Worm (Caenorhabditis elegans) whole organism, L4 larva: ENCODE results near the gene nas-31.

Experiments
- F10B5.3 ChIP-seq: sonication (generic microtip); optimal IDR thresholded peaks from 2 replicates; lab custom pipeline; 2016; ENCODE audit warnings: mild to moderate bottlenecking, missing genetic modification characterization, missing compliant biosample characterization
- T26A8.4 ChIP-seq: fragments of 200-800 bp; sonication (Bioruptor generic); IDR thresholded peaks from 2 replicates; pipeline ENCODE4 v1.3.6; 2022; ENCODE audit warnings: missing genetic modification characterization, missing compliant biosample characterization
- Y48G9A.11 ChIP-seq: fragments of 200-800 bp; sonication (Bioruptor generic); IDR thresholded peaks from 2 replicates; pipeline ENCODE4 v1.3.6; 2022; ENCODE audit warnings: missing genetic modification reagents, missing genetic modification characterization, missing compliant biosample characterization
- Y5F2A.4 ChIP-seq: fragments of 200-800 bp; sonication (Bioruptor generic); optimal IDR thresholded peaks from 2 replicates; lab custom pipeline; 2018; ENCODE audit warnings: mild to moderate bottlenecking, missing genetic modification characterization, missing compliant biosample characterization
- Y75B8A.6 ChIP-seq: fragments of 200-800 bp; sonication (Bioruptor generic); IDR thresholded peaks from 2 replicates; pipeline ENCODE4 v1.3.6; 2022; ENCODE audit warnings: missing genetic modification reagents, missing genetic modification characterization, missing compliant biosample characterization
- aha-1 ChIP-seq: fragments of 150-350 bp; peaks from one replicate; lab custom pipeline; 2014; ENCODE audit warnings: missing biosample characterization, missing genetic modification characterization
- ama-1 ChIP-seq: fragments of 150-350 bp; optimal IDR thresholded peaks from 2 replicates; lab custom pipeline; 2014; ENCODE audit warnings: inconsistent platforms, mixed read lengths
- ceh-20 ChIP-seq: fragments of 200-800 bp; sonication (Bioruptor generic); IDR thresholded peaks from 2 replicates; pipeline ENCODE4 v1.3.6; 2022; ENCODE audit warnings: missing genetic modification reagents, missing genetic modification characterization, missing compliant biosample characterization
- ceh-82 ChIP-seq: sonication (generic microtip); optimal IDR thresholded peaks from 2 replicates; lab custom pipeline; 2017; ENCODE audit warnings: missing biosample characterization, missing genetic modification characterization
- ces-1 ChIP-seq: fragments of 150-350 bp; sonication (generic microtip); optimal IDR thresholded peaks from 4 replicates; lab custom pipeline; 2014; ENCODE audit warnings: missing biosample characterization, missing genetic modification reagents, missing genetic modification characterization
- daf-16 ChIP-seq, 3 experiments: sonication (generic microtip); optimal IDR thresholded peaks; 2 replicates each; lab custom pipeline; 2016 to 2017; ENCODE audit warnings: missing genetic modification characterization in 3 of 3, missing genetic modification reagents in 3 of 3, mild to moderate bottlenecking in 2 of 3, missing compliant biosample characterization in 2 of 3, missing biosample characterization in 1 of 3, moderate library complexity in 1 of 3
- dmd-8 ChIP-seq: fragments of 200-800 bp; sonication (Bioruptor generic); IDR thresholded peaks from 2 replicates; pipeline ENCODE4 v1.3.6; 2022; ENCODE audit warnings: missing genetic modification characterization, missing compliant biosample characterization
- dmd-9 ChIP-seq: fragments of 200-800 bp; sonication (Bioruptor generic); IDR thresholded peaks from 2 replicates; pipeline ENCODE4 v1.3.6; 2022; ENCODE audit warnings: missing genetic modification reagents, missing genetic modification characterization, missing compliant biosample characterization
- egl-43 ChIP-seq: fragments of 200-800 bp; sonication (Bioruptor generic); IDR thresholded peaks from 2 replicates; pipeline ENCODE4 v1.3.6; 2022; ENCODE audit warnings: missing genetic modification reagents, missing genetic modification characterization, missing compliant biosample characterization
- fkh-10 ChIP-seq: fragments of 150-350 bp; optimal IDR thresholded peaks from 2 replicates; lab custom pipeline; 2014; ENCODE audit warnings: missing biosample characterization, missing genetic modification reagents, missing genetic modification characterization
- fos-1 ChIP-seq: fragments of 150-350 bp; optimal IDR thresholded peaks from 2 replicates; lab custom pipeline; 2014; ENCODE audit warnings: missing biosample characterization, missing genetic modification characterization
- hif-1 ChIP-seq, 2 experiments: sonication (generic microtip); optimal IDR thresholded peaks; 2 replicates each; lab custom pipeline; 2016 to 2017; ENCODE audit warnings: missing compliant biosample characterization in 2 of 2, missing genetic modification characterization in 2 of 2, missing genetic modification reagents in 2 of 2, missing genotype in 2 of 2, mild to moderate bottlenecking in 1 of 2
- hlh-11 ChIP-seq: fragments of 200-800 bp; sonication (Bioruptor generic); optimal IDR thresholded peaks from 2 replicates; lab custom pipeline; 2018; ENCODE audit warnings: mild to moderate bottlenecking, missing genetic modification characterization, missing compliant biosample characterization
- jun-1 ChIP-seq: fragments of 150-350 bp; optimal IDR thresholded peaks from 2 replicates; lab custom pipeline; 2014; ENCODE audit warnings: missing biosample characterization, missing genetic modification reagents, missing genetic modification characterization
- lin-13 ChIP-seq: fragments of 150-350 bp; optimal IDR thresholded peaks from 2 replicates; lab custom pipeline; 2014; ENCODE audit warnings: missing biosample characterization, missing genetic modification reagents, missing genetic modification characterization
- lin-38 ChIP-seq: fragments of 200-800 bp; sonication (Bioruptor generic); IDR thresholded peaks from 2 replicates; pipeline ENCODE4 v1.3.6; 2022; ENCODE audit warnings: missing genetic modification reagents, missing genetic modification characterization, missing compliant biosample characterization
- lsy-2 ChIP-seq, 2 experiments: fragments of 150-350 bp in 1 of 2; sonication (generic microtip) in 1 of 2; optimal IDR thresholded peaks; 2 replicates each; lab custom pipeline; 2014 to 2017; ENCODE audit warnings: missing biosample characterization in 2 of 2, missing genetic modification characterization in 2 of 2
- mdl-1 ChIP-seq, 2 experiments: fragments of 150-350 bp in 1 of 2; sonication (generic microtip) in 1 of 2; optimal IDR thresholded peaks; 2 replicates each; lab custom pipeline; 2014 to 2017; ENCODE audit warnings: missing biosample characterization in 2 of 2, missing genetic modification characterization in 2 of 2
- mes-2 ChIP-seq: sonication (generic microtip); optimal IDR thresholded peaks from 2 replicates; lab custom pipeline; 2016; ENCODE audit warnings: missing genotype, mild to moderate bottlenecking, missing genetic modification characterization, missing compliant biosample characterization; ENCODE audit not compliant: poor library complexity, severe bottlenecking
- nhr-11 ChIP-seq: fragments of 150-350 bp; optimal IDR thresholded peaks from 2 replicates; lab custom pipeline; 2014; ENCODE audit warnings: missing biosample characterization, missing genetic modification characterization
- nhr-237 ChIP-seq: sonication (generic microtip); optimal IDR thresholded peaks from 2 replicates; lab custom pipeline; 2017; ENCODE audit warnings: missing biosample characterization, missing genetic modification characterization
- nhr-41 ChIP-seq: fragments of 200-800 bp; sonication (Bioruptor generic); IDR thresholded peaks from 2 replicates; pipeline ENCODE4 v1.3.6; 2022; ENCODE audit warnings: missing genetic modification reagents, missing genetic modification characterization, missing compliant biosample characterization
- nhr-6 ChIP-seq: fragments of 150-350 bp; optimal IDR thresholded peaks from 2 replicates; lab custom pipeline; 2014; ENCODE audit warnings: missing biosample characterization, missing genetic modification characterization
- pha-4 ChIP-seq, 2 experiments: fragments of 150-350 bp in 1 of 2; fragments of 200-800 bp in 1 of 2; sonication (Bioruptor generic) in 1 of 2; IDR thresholded peaks in 1 of 2; optimal IDR thresholded peaks in 1 of 2; 2 replicates each; pipeline versions ENCODE4 v1.3.6 to Lab custom; 2014 to 2022; ENCODE audit warnings: missing genetic modification characterization in 2 of 2, missing genetic modification reagents in 2 of 2, missing biosample characterization in 1 of 2, missing compliant biosample characterization in 1 of 2
- php-3 ChIP-seq: fragments of 200-800 bp; sonication (Bioruptor generic); IDR thresholded peaks from 2 replicates; pipeline ENCODE4 v1.3.6; 2022; ENCODE audit warnings: missing genetic modification reagents, missing genetic modification characterization, missing compliant biosample characterization
- pqm-1 ChIP-seq: sonication (generic microtip); optimal IDR thresholded peaks from 2 replicates; lab custom pipeline; 2017; ENCODE audit warnings: missing biosample characterization, missing genetic modification characterization
- rbr-2 ChIP-seq: sonication (generic microtip); optimal IDR thresholded peaks from 2 replicates; lab custom pipeline; 2016; ENCODE audit warnings: missing genotype, missing genetic modification characterization, missing compliant biosample characterization
- saeg-2 ChIP-seq: fragments of 200-800 bp; sonication (Bioruptor generic); IDR thresholded peaks from 2 replicates; pipeline ENCODE4 v1.3.6; 2022; ENCODE audit warnings: missing genetic modification reagents, missing genetic modification characterization, missing compliant biosample characterization
- sdz-12 ChIP-seq: fragments of 200-800 bp; sonication (Bioruptor generic); optimal IDR thresholded peaks from 2 replicates; lab custom pipeline; 2018; ENCODE audit warnings: mild to moderate bottlenecking, missing genetic modification characterization, missing compliant biosample characterization
- set-16 ChIP-seq: fragments of 200-800 bp; sonication (Bioruptor generic); IDR thresholded peaks from 2 replicates; pipeline ENCODE4 v1.3.6; 2022; ENCODE audit warnings: missing genetic modification reagents, missing genetic modification characterization, missing compliant biosample characterization
- snpc-1.2 ChIP-seq: fragments of 200-800 bp; sonication (Bioruptor generic); IDR thresholded peaks from 2 replicates; pipeline ENCODE4 v1.3.6; 2022; ENCODE audit warnings: missing genetic modification reagents, missing genetic modification characterization, missing compliant biosample characterization
- unc-39 ChIP-seq: sonication (generic microtip); optimal IDR thresholded peaks from 2 replicates; lab custom pipeline; 2017; ENCODE audit warnings: missing biosample characterization, missing genetic modification characterization
- unc-62 ChIP-seq, 3 experiments: fragments of 150-350 bp in 1 of 3; sonication (generic microtip); optimal IDR thresholded peaks in 2 of 3; peaks in 1 of 3; 1 replicate in 1 of 3; 2 replicates in 2 of 3; lab custom pipeline; 2014 to 2017; ENCODE audit warnings: missing biosample characterization in 3 of 3, missing genetic modification characterization in 3 of 3, missing genetic modification reagents in 3 of 3, missing genotype in 1 of 3
- vab-7 ChIP-seq: fragments of 200-800 bp; sonication (Bioruptor generic); IDR thresholded peaks from 2 replicates; pipeline ENCODE4 v1.3.6; 2022; ENCODE audit warnings: missing genetic modification reagents, missing genetic modification characterization, missing compliant biosample characterization
- zfp-2 ChIP-seq: sonication (generic microtip); optimal IDR thresholded peaks from 2 replicates; lab custom pipeline; 2016; ENCODE audit warnings: mild to moderate bottlenecking, missing genetic modification characterization, missing compliant biosample characterization
- zip-2 ChIP-seq: fragments of 150-350 bp; optimal IDR thresholded peaks from 2 replicates; lab custom pipeline; 2014; ENCODE audit warnings: missing biosample characterization, missing genetic modification characterization

The nas-31 gene

ce11 chrV:10947930-10948329 is 26.3 kb upstream of the nas-31 start, which contains the start of gene F17C11.2:
TSS of gene F17C11.2 (plus strand) at chrV:10948230.
- no peak for TF ChIP-seq T26A8.4 (GFP tag; lab: Robert Waterston, UW)
- TF ChIP-seq nhr-237 (tag; lab: Kevin White, UChicago): no peak
- TF ChIP-seq aha-1 (tag; lab: Kevin White, UChicago): peak; percentile 38
- TF ChIP-seq set-16: no peak
- no peak for TF ChIP-seq unc-39
- no peak for TF ChIP-seq ceh-20 (GFP tag; lab: Robert Waterston, UW)

DNA sequence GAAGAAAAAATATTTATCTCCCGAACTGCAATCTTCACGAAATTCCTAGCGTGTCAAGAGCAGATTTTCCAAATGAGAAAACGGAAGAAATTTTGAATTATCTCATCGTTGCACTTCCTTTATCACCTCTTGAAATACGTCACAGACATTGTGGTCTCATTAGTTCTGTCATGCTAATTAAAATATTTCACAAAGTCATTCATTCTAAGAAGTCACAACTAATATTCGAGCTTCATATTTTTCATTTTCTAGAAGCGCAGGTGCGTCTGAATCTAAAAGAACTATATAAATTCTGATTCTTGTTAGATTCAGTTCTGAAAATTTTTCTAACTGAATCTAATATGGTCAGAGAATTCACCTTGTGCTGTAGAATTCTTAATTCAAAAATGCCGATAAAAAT is 25.6 kb upstream of the nas-31 start:
- TF ChIP-seq zfp-2 (tag; lab: Kevin White, UChicago): no peak
- no peak for TF ChIP-seq saeg-2 (GFP tag; lab: Robert Waterston, UW)
- TF ChIP-seq sdz-12 (GFP tag; lab: Kevin White, UChicago): no peak
- no peak for TF ChIP-seq unc-39

ce11 chrV:10944903-10945302 is 23.3 kb upstream of the nas-31 start:
- no peak for TF ChIP-seq nhr-6 (tag; lab: Kevin White, UChicago)
- no peak for TF ChIP-seq fos-1
- peak; percentile 70 for TF ChIP-seq fkh-10 (GFP tag; lab: Kevin White, UChicago)
- no peak for TF ChIP-seq dmd-8
- peak; percentile 32 for TF ChIP-seq ces-1 (GFP tag; lab: Kevin White, UChicago)
- TF ChIP-seq lsy-2 (tag; optimal IDR thresholded peaks at IDR 0.05; lab: Kevin White, UChicago): peak in 1 of 2 experiments; percentile 9
- TF ChIP-seq php-3: no peak
- TF ChIP-seq, all 104 proteins: peak for 3

- no peak for TF ChIP-seq mdl-1 (tag; optimal IDR thresholded peaks at IDR 0.05; lab: Kevin White, UChicago)
- no peak for TF ChIP-seq daf-16 (GFP tag; optimal IDR thresholded peaks at IDR 0.05; lab: Kevin White, UChicago)
- TF ChIP-seq daf-16 (tag; optimal IDR thresholded peaks at IDR 0.05; lab: Kevin White, UChicago): no peak
- TF ChIP-seq Y75B8A.6: 0 out of 2 replicates have a peak, but pooled peaks have one; percentile 18
- TF ChIP-seq Y48G9A.11 (GFP tag; lab: Robert Waterston, UW): no peak
- TF ChIP-seq unc-62 (GFP tag; optimal IDR thresholded peaks at IDR 0.05 in 1 of 2; lab: Kevin White, UChicago): no peak
- no peak for TF ChIP-seq unc-62 (tag; optimal IDR thresholded peaks at IDR 0.05; lab: Kevin White, UChicago)
- TF ChIP-seq jun-1 (tag; lab: Kevin White, UChicago): no peak
- TF ChIP-seq zip-2 (tag; lab: Kevin White, UChicago): no peak
Measured at ce11 chrV:10942161-10942560, 20.5 kb upstream of the nas-31 start, which contains the start of gene zip-9. TSS of gene zip-9 (plus strand) at chrV:10942461.

DNA sequence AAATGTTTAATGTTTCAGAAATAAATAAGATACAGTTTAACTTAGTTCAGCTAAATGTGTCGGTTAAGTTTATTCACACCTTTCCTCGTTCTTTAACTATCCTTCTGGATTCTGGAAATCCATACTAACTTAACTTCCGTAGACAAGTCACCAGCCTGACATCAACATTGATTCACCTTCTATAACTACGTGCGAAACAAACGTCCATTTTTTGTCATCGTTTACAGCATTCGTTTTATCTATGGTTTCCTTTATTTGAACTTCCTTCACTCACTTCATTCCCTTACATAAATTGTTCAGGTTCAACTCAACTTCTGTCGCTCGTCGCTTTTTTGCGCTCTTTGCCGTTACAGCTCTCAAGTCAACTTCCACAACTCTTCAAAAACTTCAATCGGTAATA is 19.5 kb upstream of the nas-31 start, which contains the start of gene F17C11.26:
Gene F17C11.26, plus strand, starts transcription at position 301 of the 400 bp plus-strand sequence.
- TF ChIP-seq ama-1: no peak
- TF ChIP-seq egl-43 (GFP tag; lab: Robert Waterston, UW): no peak
- no peak for TF ChIP-seq lin-13
- TF ChIP-seq dmd-9 (GFP tag; lab: Robert Waterston, UW): no peak
- no peak for TF ChIP-seq sdz-12 (GFP tag; lab: Kevin White, UChicago)
- TF ChIP-seq vab-7 (GFP tag; lab: Robert Waterston, UW): no peak
- TF ChIP-seq snpc-1.2 (GFP tag; lab: Robert Waterston, UW): no peak
- TF ChIP-seq dmd-8: no peak
- TF ChIP-seq Y5F2A.4 (GFP tag; lab: Kevin White, UChicago): no peak
- TF ChIP-seq hlh-11: no peak

- peak; percentile 38 for TF ChIP-seq lin-38 (GFP tag; lab: Robert Waterston, UW)
- peak in 1 of 2 experiments; percentile 51 for TF ChIP-seq hif-1 (tag; optimal IDR thresholded peaks at IDR 0.05; lab: Kevin White, UChicago)
- peak in 1 of 2 experiments; percentile 73 for TF ChIP-seq lsy-2 (tag; optimal IDR thresholded peaks at IDR 0.05; lab: Kevin White, UChicago)
- peak; percentile 82 for TF ChIP-seq pha-4 (GFP tag; IDR thresholded peaks at IDR 0.05; lab: Robert Waterston, UW)
- TF ChIP-seq pha-4 (tag; optimal IDR thresholded peaks at IDR 0.05; lab: Kevin White, UChicago): no peak
- TF ChIP-seq F10B5.3: no peak
- TF ChIP-seq nhr-41 (GFP tag; lab: Robert Waterston, UW): 0 out of 2 replicates have a peak, but pooled peaks have one; percentile 31
- TF ChIP-seq ceh-82: no peak
- TF ChIP-seq nhr-11 (tag; lab: Kevin White, UChicago): peak; percentile 31
- peak; percentile 42 for TF ChIP-seq rbr-2
- peak; percentile 67 for TF ChIP-seq lin-13
- peak; percentile 28 for TF ChIP-seq pqm-1 (tag; lab: Kevin White, UChicago)
- peak; percentile 96 for TF ChIP-seq zip-2 (tag; lab: Kevin White, UChicago)
- TF ChIP-seq mes-2 (tag; lab: Kevin White, UChicago): peak; percentile 61
Measured at ce11 chrV:10940571-10940991, 18.9 kb upstream of the nas-31 start.
